Fruit fly (Drosophila melanogaster): ENCODE data around the gene CG13895.

The CG13895 gene

DNA sequence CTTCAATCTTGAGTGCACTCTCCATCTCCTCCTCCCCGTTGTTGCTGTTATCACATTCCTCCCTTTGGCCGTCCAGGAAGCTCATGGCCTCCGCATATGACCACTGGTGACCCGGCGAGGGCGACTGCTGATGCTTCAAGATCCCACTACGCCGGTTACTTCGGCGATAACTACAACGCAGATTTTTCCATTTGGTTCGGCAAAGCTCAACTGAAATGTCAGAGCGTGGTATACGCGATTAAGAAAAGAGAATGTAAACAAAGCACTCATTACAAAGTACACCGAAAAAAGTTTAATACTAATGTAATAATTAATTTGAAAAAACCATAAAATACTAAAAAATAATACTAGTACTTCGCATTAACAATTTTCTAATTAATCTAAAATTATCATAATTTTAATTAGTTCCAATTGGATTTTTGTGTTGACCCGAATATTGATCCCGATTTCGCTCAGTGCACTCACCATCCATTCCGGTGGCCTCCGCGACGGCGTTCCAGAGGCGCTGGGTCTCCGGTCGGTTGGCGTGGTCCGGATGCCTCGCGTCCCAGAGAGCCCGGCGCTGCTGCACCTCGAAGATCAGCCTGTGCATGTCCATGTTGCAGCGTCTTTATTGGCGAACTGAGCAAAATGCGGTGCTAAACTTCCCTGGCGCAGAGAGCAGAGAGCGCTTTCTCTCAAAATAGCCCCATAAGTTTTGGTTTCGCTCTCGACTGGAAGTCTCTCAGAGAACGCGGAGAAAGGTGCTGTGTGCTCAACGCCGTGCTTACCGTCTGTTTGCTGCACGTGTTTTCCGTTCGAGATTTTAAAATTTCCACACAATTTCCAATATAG lies 30.7 kb upstream of the CG13895 start (continued):
- TF ChIP-seq CG5180 (GFP tag; optimal IDR thresholded peaks at IDR 0.05) (peak; percentile 77), CG9437 (GFP tag; optimal IDR thresholded peaks at IDR 0.05) (peak; percentile 81), gce (GFP tag; IDR thresholded peaks at IDR 0.05) (peak; percentile 90), wor (GFP tag; IDR thresholded peaks at IDR 0.05) (peak; percentile 91), CG31365 (tag; optimal IDR thresholded peaks at IDR 0.05) (no peak), CG12769 (tag; optimal IDR thresholded peaks at IDR 0.05) (peak; percentile 68), zen (tag; optimal IDR thresholded peaks at IDR 0.05) (peak; percentile 88), Vsx1 (GFP tag; optimal IDR thresholded peaks at IDR 0.05) (peak; percentile 83), CHES-1-like (GFP tag; optimal IDR thresholded peaks at IDR 0.05) (peak; percentile 40), Abd-B (GFP tag; optimal IDR thresholded peaks at IDR 0.05) (peak; percentile 82), tna (GFP tag; IDR thresholded peaks at IDR 0.05; ENCODE audit: partially characterized antibody) (no peak), CG8089 (GFP tag; optimal IDR thresholded peaks at IDR 0.05) (peak; percentile 55), trem (tag; optimal IDR thresholded peaks at IDR 0.05) (peak; percentile 92), HmgD (GFP tag; optimal IDR thresholded peaks at IDR 0.05) (no peak), Asciz (GFP tag; optimal IDR thresholded peaks at IDR 0.05) (peak; percentile 90), CG33557 (GFP tag; optimal IDR thresholded peaks at IDR 0.05) (peak; percentile 95), Hr39 (optimal IDR thresholded peaks at IDR 0.05) (no peak), CG8281 (tag; optimal IDR thresholded peaks at IDR 0.05) (peak; percentile 77), Scr (GFP tag; IDR thresholded peaks at IDR 0.05; ENCODE audit: partially characterized antibody) (no peak), CG10979 (tag; optimal IDR thresholded peaks at IDR 0.05) (peak; percentile 97), sens (GFP tag) (peak; percentile 96), Atf6 (GFP tag; IDR thresholded peaks at IDR 0.05) (peak; percentile 91), tio (GFP tag; optimal IDR thresholded peaks at IDR 0.05) (peak; percentile 80), CG4707 (GFP tag; optimal IDR thresholded peaks at IDR 0.05) (peak; percentile 80), CG10654 (GFP tag; optimal IDR thresholded peaks at IDR 0.05) (peak; percentile 89), HLH4C (GFP tag; IDR thresholded peaks at IDR 0.05; ENCODE audit: partially characterized antibody) (no peak), CG14965 (GFP tag; optimal IDR thresholded peaks at IDR 0.05; ENCODE audit: borderline replicate concordance) (no peak), nom (GFP tag; optimal IDR thresholded peaks at IDR 0.05) (peak; percentile 95), btn (GFP tag; optimal IDR thresholded peaks at IDR 0.05) (peak; percentile 8), ems (GFP tag; optimal IDR thresholded peaks at IDR 0.05) (peak; percentile 76), B-H2 (GFP tag; optimal IDR thresholded peaks at IDR 0.05) (peak; percentile 46), Nf-YB (GFP tag; optimal IDR thresholded peaks at IDR 0.05) (peak; percentile 79), CG8359 (GFP tag; optimal IDR thresholded peaks at IDR 0.05; ENCODE audit: borderline replicate concordance) (peak; percentile 90), CG15269 (tag; optimal IDR thresholded peaks at IDR 0.05) (peak; percentile 89), danr (GFP tag; IDR thresholded peaks at IDR 0.05) (peak; percentile 85), CG18262 (tag; optimal IDR thresholded peaks at IDR 0.05) (peak; percentile 95), gsb-n (tag; optimal IDR thresholded peaks at IDR 0.05) (peak; percentile 96), CG7987 (GFP tag; optimal IDR thresholded peaks at IDR 0.05) (peak; percentile 56), maf-S (GFP tag; optimal IDR thresholded peaks at IDR 0.05) (peak; percentile 31), sima (GFP tag; optimal IDR thresholded peaks at IDR 0.05) (no peak), Fer2 (tag; optimal IDR thresholded peaks at IDR 0.05) (peak; percentile 70), crc (GFP tag; optimal IDR thresholded peaks at IDR 0.05) (peak; percentile 2), tgo (GFP tag; IDR thresholded peaks at IDR 0.05) (peak; percentile 91), CG12391 (tag; optimal IDR thresholded peaks at IDR 0.05) (peak; percentile 94), ham (GFP tag; IDR thresholded peaks at IDR 0.05) (peak; percentile 62; the same call in 1 of the 2 replicates), Max (GFP tag; optimal IDR thresholded peaks at IDR 0.05) (peak; percentile 81), bcd (GFP tag; optimal IDR thresholded peaks at IDR 0.05) (peak; percentile 92), CG13123 (GFP tag; optimal IDR thresholded peaks at IDR 0.05) (peak; percentile 75)

All from whole organism, embryonic.